Fruit fly (Drosophila melanogaster): Measurements from ENCODE around the gene CG13771.

Gene CG13771

DNA sequence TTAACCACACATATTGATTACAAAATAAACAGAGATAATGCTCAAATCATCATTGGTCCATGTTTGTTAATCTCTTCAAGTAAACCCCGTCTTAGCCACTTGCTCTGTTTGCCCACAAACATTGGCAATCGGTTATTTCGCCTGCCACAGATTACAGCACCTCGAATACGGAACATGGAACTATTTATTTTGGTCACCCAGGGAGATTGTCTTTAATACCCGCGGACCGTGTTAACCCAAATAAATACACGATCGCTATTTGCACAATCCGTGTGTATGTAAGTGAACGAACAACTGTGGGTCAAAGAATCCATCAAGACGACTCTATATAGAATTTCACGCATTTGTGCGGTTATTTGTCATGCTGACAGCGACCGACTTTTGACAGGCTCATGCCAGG is 37.3 kb upstream of the CG13771 start (continued):
- TF ChIP-seq CG8290 (GFP tag; optimal IDR thresholded peaks at IDR 0.05) (peak; percentile 31), CG8290 (tag; optimal IDR thresholded peaks at IDR 0.05) (peak in 1 of 2 experiments; percentile 39), ttk (GFP tag; IDR thresholded peaks at IDR 0.05) (no peak), CG8089 (GFP tag; optimal IDR thresholded peaks at IDR 0.05) (peak; percentile 66), tll (GFP tag; optimal IDR thresholded peaks at IDR 0.05) (peak in 1 of 2 experiments; percentile 99), wor (GFP tag; IDR thresholded peaks at IDR 0.05) (no peak), ac (GFP tag; optimal IDR thresholded peaks at IDR 0.05) (peak; percentile 93), Rx (GFP tag; IDR thresholded peaks at IDR 0.05) (no peak), HLHmδ (GFP tag; optimal IDR thresholded peaks at IDR 0.05) (peak; percentile 2), Mes4 (GFP tag; optimal IDR thresholded peaks at IDR 0.05) (peak; percentile 4), lbe (GFP tag; optimal IDR thresholded peaks at IDR 0.05) (no peak), Fer1 (GFP tag; optimal IDR thresholded peaks at IDR 0.05) (no peak), cato (GFP tag; optimal IDR thresholded peaks at IDR 0.05; ENCODE audit: borderline replicate concordance) (peak; percentile 11), bcd (GFP tag; optimal IDR thresholded peaks at IDR 0.05) (peak; percentile 3), pho (GFP tag; optimal IDR thresholded peaks at IDR 0.05) (no peak), Ada2b (GFP tag; IDR thresholded peaks at IDR 0.05) (no peak), tin (GFP tag; optimal IDR thresholded peaks at IDR 0.05) (no peak), CG17385 (GFP tag; optimal IDR thresholded peaks at IDR 0.05) (no peak), CG13424 (tag; optimal IDR thresholded peaks at IDR 0.05) (no peak), CG14014 (GFP tag; IDR thresholded peaks at IDR 0.05) (peak; percentile 39; the same call in 1 of the 2 replicates), sens (GFP tag) (peak; percentile 90), chif (GFP tag; optimal IDR thresholded peaks at IDR 0.05) (peak; percentile 36), CG12155 (GFP tag; optimal IDR thresholded peaks at IDR 0.05) (no peak), wek (GFP tag; optimal IDR thresholded peaks at IDR 0.05) (peak; percentile 56), NK7.1 (GFP tag; optimal IDR thresholded peaks at IDR 0.05) (peak; percentile 31), CG1603 (tag; optimal IDR thresholded peaks at IDR 0.05) (peak; percentile 70), CG14965 (GFP tag; optimal IDR thresholded peaks at IDR 0.05; ENCODE audit: borderline replicate concordance) (peak; percentile 38), Hsf (GFP tag; optimal IDR thresholded peaks at IDR 0.05) (peak; percentile 23), pita (GFP tag; optimal IDR thresholded peaks at IDR 0.05) (no peak), CG12391 (tag; optimal IDR thresholded peaks at IDR 0.05) (peak; percentile 8), bbx (GFP tag; IDR thresholded peaks at IDR 0.05; ENCODE audit: partially characterized antibody) (no peak), Sox100B (GFP tag; optimal IDR thresholded peaks at IDR 0.05) (no peak), CG33213 (GFP tag; optimal IDR thresholded peaks at IDR 0.05) (peak; percentile 20), CG8359 (GFP tag; optimal IDR thresholded peaks at IDR 0.05; ENCODE audit: borderline replicate concordance) (peak; percentile 34), tio (GFP tag; optimal IDR thresholded peaks at IDR 0.05) (peak; percentile 3), ftz-f1 (GFP tag; optimal IDR thresholded peaks at IDR 0.05) (no peak), aop (GFP tag; IDR thresholded peaks at IDR 0.05) (no peak), CG7271 (tag; optimal IDR thresholded peaks at IDR 0.05) (peak; percentile 80), kah (GFP tag; optimal IDR thresholded peaks at IDR 0.05) (no peak), repo (GFP tag; optimal IDR thresholded peaks at IDR 0.05) (no peak), sob (GFP tag; IDR thresholded peaks at IDR 0.05) (0 out of 2 replicates have a peak, but pooled peaks have one; percentile 25), BEAF-32 (GFP tag; optimal IDR thresholded peaks at IDR 0.05) (no peak), chm (GFP tag; IDR thresholded peaks at IDR 0.05) (0 out of 2 replicates have a peak, but pooled peaks have one; percentile 7), Hr51 (GFP tag; optimal IDR thresholded peaks at IDR 0.05) (peak in 1 of 2 experiments; percentile 15), chinmo (GFP tag; IDR thresholded peaks at IDR 0.05; ENCODE audit: partially characterized antibody) (no peak), knrl (GFP tag; IDR thresholded peaks at IDR 0.05; ENCODE audit: partially characterized antibody) (no peak), z (GFP tag; IDR thresholded peaks at IDR 0.05) (no peak), Ptx1 (GFP tag; IDR thresholded peaks at IDR 0.05) (no peak), CG7357 (GFP tag; IDR thresholded peaks at IDR 0.05) (no peak), Blimp-1 (GFP tag; optimal IDR thresholded peaks at IDR 0.05) (no peak), CG16815 (GFP tag; optimal IDR thresholded peaks at IDR 0.05) (no peak)
